Worm (Caenorhabditis elegans) whole organism, young adult: ENCODE results near the gene his-70.

ENCODE experiments used
- B0019.2 ChIP-seq: fragments of 200-800 bp; sonication (Bioruptor generic); conservative IDR thresholded peaks from 2 replicates; pipeline ENCODE4 v1.3.6; 2022; ENCODE audit warnings: missing genetic modification reagents, missing genetic modification characterization, missing compliant biosample characterization
- B0035.1 ChIP-seq: sonication (generic microtip); optimal IDR thresholded peaks from 2 replicates; lab custom pipeline; 2016; ENCODE audit warnings: missing genetic modification characterization, mild to moderate bottlenecking, missing compliant biosample characterization, missing genotype, missing genetic modification reagents
- B0261.1 ChIP-seq: sonication (generic microtip); optimal IDR thresholded peaks from 2 replicates; lab custom pipeline; 2016; ENCODE audit warnings: mild to moderate bottlenecking, missing genetic modification characterization, moderate library complexity, missing compliant biosample characterization
- C17E4.6 ChIP-seq: fragments of 200-800 bp; sonication (Bioruptor generic); IDR thresholded peaks from 2 replicates; pipeline ENCODE4 v1.3.6; 2022; ENCODE audit warnings: missing genetic modification reagents, missing genetic modification characterization, missing compliant biosample characterization
- D2030.7 ChIP-seq: fragments of 200-800 bp; sonication (Bioruptor generic); IDR thresholded peaks from 2 replicates; pipeline ENCODE4 v1.3.6; 2022; ENCODE audit warnings: missing genetic modification reagents, missing genetic modification characterization, missing compliant biosample characterization
- F10E7.11 ChIP-seq: sonication (generic microtip); optimal IDR thresholded peaks from 2 replicates; lab custom pipeline; 2017; ENCODE audit warnings: mild to moderate bottlenecking, missing genetic modification characterization, moderate library complexity, missing compliant biosample characterization
- F22D6.2 ChIP-seq: sonication (generic microtip); optimal IDR thresholded peaks from 2 replicates; lab custom pipeline; 2016; ENCODE audit warnings: mild to moderate bottlenecking, missing genetic modification characterization, missing compliant biosample characterization
- F33H1.4 ChIP-seq: fragments of 200-800 bp; sonication (Bioruptor generic); IDR thresholded peaks from 2 replicates; pipeline ENCODE4 v1.3.6; 2022; ENCODE audit warnings: missing genetic modification reagents, missing genetic modification characterization, missing compliant biosample characterization
- F37B4.10 ChIP-seq: fragments of 200-800 bp; sonication (Bioruptor generic); IDR thresholded peaks from 2 replicates; pipeline ENCODE4 v1.3.6; 2022; ENCODE audit warnings: missing genetic modification characterization, missing compliant biosample characterization
- F52B5.7 ChIP-seq: sonication (generic microtip); optimal IDR thresholded peaks from 2 replicates; lab custom pipeline; 2016; ENCODE audit warnings: mild to moderate bottlenecking, missing genetic modification characterization, missing compliant biosample characterization
- F57A8.1 ChIP-seq: fragments of 200-800 bp; sonication (Bioruptor generic); optimal IDR thresholded peaks from 2 replicates; lab custom pipeline; 2018; ENCODE audit warnings: mild to moderate bottlenecking, missing genetic modification characterization, moderate library complexity, missing compliant biosample characterization
- F57C9.4 ChIP-seq: sonication (generic microtip); optimal IDR thresholded peaks from 2 replicates; lab custom pipeline; 2017; ENCODE audit warnings: mild to moderate bottlenecking, missing genetic modification characterization, missing compliant biosample characterization
- K12H6.12 ChIP-seq: fragments of 200-800 bp; sonication (Bioruptor generic); optimal IDR thresholded peaks from 2 replicates; lab custom pipeline; 2018; ENCODE audit warnings: mild to moderate bottlenecking, missing genetic modification characterization, missing compliant biosample characterization
- T07F8.4 ChIP-seq: sonication (generic microtip); optimal IDR thresholded peaks from 2 replicates; lab custom pipeline; 2016; ENCODE audit warnings: mild to moderate bottlenecking, missing genetic modification characterization, moderate library complexity, missing compliant biosample characterization
- T26A5.8 ChIP-seq: sonication (generic microtip); optimal IDR thresholded peaks from 2 replicates; lab custom pipeline; 2016; ENCODE audit warnings: missing genetic modification characterization, missing compliant biosample characterization
- Y53G8AR.9 ChIP-seq: fragments of 200-800 bp; sonication (Bioruptor generic); conservative IDR thresholded peaks from 2 replicates; pipeline ENCODE4 v1.3.6; 2022; ENCODE audit warnings: missing genetic modification reagents, missing genetic modification characterization, missing compliant biosample characterization
- aptf-2 ChIP-seq: fragments of 200-800 bp; sonication (Bioruptor generic); conservative IDR thresholded peaks from 2 replicates; pipeline ENCODE4 v1.3.6; 2022; ENCODE audit warnings: missing genetic modification reagents, missing genetic modification characterization, missing compliant biosample characterization
- aptf-3 ChIP-seq: fragments of 200-800 bp; sonication (Bioruptor generic); IDR thresholded peaks from 2 replicates; pipeline ENCODE4 v1.3.6; 2022; ENCODE audit warnings: missing genetic modification characterization, missing compliant biosample characterization
- bed-1 ChIP-seq: fragments of 200-800 bp; sonication (Bioruptor generic); IDR thresholded peaks from 2 replicates; pipeline ENCODE4 v1.3.6; 2022; ENCODE audit warnings: missing genetic modification reagents, missing genetic modification characterization, missing compliant biosample characterization
- cebp-1 ChIP-seq, 2 experiments: fragments of 200-800 bp in 1 of 2; sonication (Bioruptor generic) in 1 of 2; sonication (generic microtip) in 1 of 2; IDR thresholded peaks in 1 of 2; optimal IDR thresholded peaks in 1 of 2; 2 replicates each; pipeline versions ENCODE4 v1.3.6 to Lab custom; 2017 to 2022; ENCODE audit warnings: missing compliant biosample characterization in 2 of 2, missing genetic modification characterization in 2 of 2, mild to moderate bottlenecking in 1 of 2, missing genetic modification reagents in 1 of 2, moderate library complexity in 1 of 2
- ceh-27 ChIP-seq: fragments of 200-800 bp; sonication (Bioruptor generic); optimal IDR thresholded peaks from 2 replicates; lab custom pipeline; 2018; ENCODE audit warnings: mild to moderate bottlenecking, missing genetic modification characterization, moderate library complexity, missing compliant biosample characterization
- ceh-40 ChIP-seq: fragments of 200-800 bp; sonication (Bioruptor generic); IDR thresholded peaks from 2 replicates; pipeline ENCODE4 v1.3.6; 2022; ENCODE audit warnings: missing genetic modification characterization, missing compliant biosample characterization
- ceh-79 ChIP-seq: sonication (generic microtip); optimal IDR thresholded peaks from 2 replicates; lab custom pipeline; 2017; ENCODE audit warnings: mild to moderate bottlenecking, missing genetic modification characterization, missing compliant biosample characterization
- ceh-91 ChIP-seq: fragments of 200-800 bp; sonication (Bioruptor generic); IDR thresholded peaks from 2 replicates; pipeline ENCODE4 v1.3.6; 2022; ENCODE audit warnings: missing genetic modification reagents, missing genetic modification characterization, missing compliant biosample characterization
- chd-7 ChIP-seq: sonication (generic microtip); optimal IDR thresholded peaks from 2 replicates; lab custom pipeline; 2016; ENCODE audit warnings: mild to moderate bottlenecking, missing genetic modification characterization, moderate library complexity, missing compliant biosample characterization
- die-1 ChIP-seq: sonication (generic microtip); optimal IDR thresholded peaks from 2 replicates; lab custom pipeline; 2016; ENCODE audit warnings: missing genotype, mild to moderate bottlenecking, missing genetic modification characterization, missing compliant biosample characterization
- efl-1 ChIP-seq: fragments of 150-350 bp; optimal IDR thresholded peaks from 2 replicates; lab custom pipeline; 2014; ENCODE audit warnings: missing biosample characterization, missing genetic modification reagents, missing genetic modification characterization
- ekl-4 ChIP-seq: fragments of 200-800 bp; sonication (Bioruptor generic); IDR thresholded peaks from 2 replicates; pipeline ENCODE4 v1.3.6; 2022; ENCODE audit warnings: missing genetic modification reagents, missing genetic modification characterization, missing compliant biosample characterization
- ets-4 ChIP-seq: fragments of 200-800 bp; sonication (Bioruptor generic); optimal IDR thresholded peaks from 2 replicates; lab custom pipeline; 2018; ENCODE audit warnings: mild to moderate bottlenecking, missing genetic modification characterization, missing compliant biosample characterization
- fkh-3 ChIP-seq: sonication (generic microtip); optimal IDR thresholded peaks from 2 replicates; lab custom pipeline; 2016; ENCODE audit warnings: mild to moderate bottlenecking, missing genetic modification characterization, missing compliant biosample characterization
- hmg-20 ChIP-seq: fragments of 200-800 bp; sonication (Bioruptor generic); IDR thresholded peaks from 2 replicates; pipeline ENCODE4 v1.3.6; 2022; ENCODE audit warnings: missing genetic modification reagents, missing genetic modification characterization, missing compliant biosample characterization
- let-607 ChIP-seq, 2 experiments: fragments of 200-800 bp in 1 of 2; sonication (Bioruptor generic) in 1 of 2; sonication (generic microtip) in 1 of 2; optimal IDR thresholded peaks; 2 replicates each; lab custom pipeline; 2016 to 2018; ENCODE audit warnings: mild to moderate bottlenecking in 2 of 2, missing compliant biosample characterization in 2 of 2, missing genetic modification characterization in 2 of 2, moderate library complexity in 2 of 2, missing genotype in 1 of 2
- lsl-1 ChIP-seq: fragments of 200-800 bp; sonication (Bioruptor generic); optimal IDR thresholded peaks from 2 replicates; lab custom pipeline; 2018; ENCODE audit warnings: mild to moderate bottlenecking, missing genetic modification characterization, moderate library complexity, missing compliant biosample characterization
- madf-3 ChIP-seq: fragments of 200-800 bp; sonication (Bioruptor generic); IDR thresholded peaks from 2 replicates; pipeline ENCODE4 v1.3.6; 2022; ENCODE audit warnings: missing genetic modification reagents, missing genetic modification characterization, missing compliant biosample characterization
- madf-6 ChIP-seq: fragments of 200-800 bp; sonication (Bioruptor generic); IDR thresholded peaks from 2 replicates; pipeline ENCODE4 v1.3.6; 2022; ENCODE audit warnings: missing genetic modification reagents, missing genetic modification characterization, missing compliant biosample characterization
- mcd-1 ChIP-seq: fragments of 200-800 bp; sonication (Bioruptor generic); IDR thresholded peaks from 2 replicates; pipeline ENCODE4 v1.3.6; 2022; ENCODE audit warnings: missing genetic modification reagents, missing genetic modification characterization, missing compliant biosample characterization
- mxl-1 ChIP-seq: sonication (generic microtip); optimal IDR thresholded peaks from 2 replicates; lab custom pipeline; 2016; ENCODE audit warnings: missing genetic modification characterization, missing compliant biosample characterization
- nhr-120 ChIP-seq: fragments of 200-800 bp; sonication (Bioruptor generic); IDR thresholded peaks from 2 replicates; pipeline ENCODE4 v1.3.6; 2022; ENCODE audit warnings: missing genetic modification characterization, missing compliant biosample characterization
- nhr-80 ChIP-seq: sonication (generic microtip); optimal IDR thresholded peaks from 2 replicates; lab custom pipeline; 2016; ENCODE audit warnings: missing genetic modification characterization, missing compliant biosample characterization
- rcor-1 ChIP-seq: fragments of 200-800 bp; sonication (Bioruptor generic); IDR thresholded peaks from 2 replicates; pipeline ENCODE4 v1.3.6; 2022; ENCODE audit warnings: missing genetic modification reagents, missing genetic modification characterization, missing compliant biosample characterization
- repo-1 ChIP-seq: sonication (generic microtip); optimal IDR thresholded peaks from 2 replicates; lab custom pipeline; 2017; ENCODE audit warnings: mild to moderate bottlenecking, missing genetic modification characterization, missing compliant biosample characterization
- sea-2 ChIP-seq: fragments of 200-800 bp; sonication (Bioruptor generic); IDR thresholded peaks from 2 replicates; pipeline ENCODE4 v1.3.6; 2022; ENCODE audit warnings: missing genetic modification characterization, missing compliant biosample characterization
- sptf-2 ChIP-seq: fragments of 200-800 bp; sonication (Bioruptor generic); optimal IDR thresholded peaks from 2 replicates; lab custom pipeline; 2018; ENCODE audit warnings: mild to moderate bottlenecking, missing genetic modification characterization, missing compliant biosample characterization
- tlf-1 ChIP-seq: fragments of 200-800 bp; sonication (Bioruptor generic); optimal IDR thresholded peaks from 2 replicates; lab custom pipeline; 2018; ENCODE audit warnings: mild to moderate bottlenecking, missing genetic modification characterization, missing compliant biosample characterization
- unc-62 ChIP-seq: fragments of 150-350 bp; optimal IDR thresholded peaks from 2 replicates; lab custom pipeline; 2014; ENCODE audit warnings: missing biosample characterization, missing genetic modification reagents, missing genetic modification characterization
- xnd-1 ChIP-seq: sonication (generic microtip); optimal IDR thresholded peaks from 2 replicates; lab custom pipeline; 2016; ENCODE audit warnings: missing genotype, missing genetic modification reagents, missing genetic modification characterization, missing compliant biosample characterization
- ztf-18 ChIP-seq: sonication (generic microtip); optimal IDR thresholded peaks from 2 replicates; lab custom pipeline; 2016; ENCODE audit warnings: missing genotype, mild to moderate bottlenecking, missing genetic modification characterization, missing compliant biosample characterization
- ztf-26 ChIP-seq: sonication (generic microtip); optimal IDR thresholded peaks from 2 replicates; lab custom pipeline; 2017; ENCODE audit warnings: missing genetic modification characterization, missing compliant biosample characterization

his-70 gene

ce11 chrIII:4015382-4015986, 44.4 kb downstream of the his-70 start (continued):
- TF ChIP-seq K12H6.12 (tag; lab: Kevin White, UChicago) (peak; percentile 25), tlf-1 (GFP tag; lab: Kevin White, UChicago) (peak; percentile 77), aptf-3 (GFP tag; lab: Robert Waterston, UW) (no peak), D2030.7 (peak; percentile 62), xnd-1 (tag; lab: Kevin White, UChicago) (peak; percentile 49), sptf-2 (GFP tag; lab: Kevin White, UChicago) (no peak), die-1 (tag; lab: Kevin White, UChicago) (peak; percentile 73), hmg-20 (GFP tag; lab: Robert Waterston, UW) (no peak), ekl-4 (GFP tag; lab: Robert Waterston, UW) (peak; percentile 84), Y53G8AR.9 (GFP tag; lab: Robert Waterston, UW) (peak; percentile 95), repo-1 (tag; lab: Kevin White, UChicago) (peak; percentile 82), chd-7 (peak; percentile 83), ets-4 (GFP tag; lab: Kevin White, UChicago) (no peak), ztf-26 (tag; lab: Kevin White, UChicago) (no peak), F10E7.11 (tag; lab: Kevin White, UChicago) (peak; percentile 72), F37B4.10 (GFP tag; lab: Robert Waterston, UW) (0 out of 2 replicates have a peak, but pooled peaks have one; percentile 64), bed-1 (GFP tag; lab: Robert Waterston, UW) (0 out of 2 replicates have a peak, but pooled peaks have one; percentile 63), C17E4.6 (peak; percentile 72; the same call in 1 of the 2 replicates), F52B5.7 (tag; lab: Kevin White, UChicago) (peak; percentile 64), ceh-79 (tag; lab: Kevin White, UChicago) (peak; percentile 80), madf-3 (peak; percentile 84), nhr-80 (tag; lab: Kevin White, UChicago) (no peak), unc-62 (no peak), mxl-1 (no peak), cebp-1 (GFP tag; IDR thresholded peaks at IDR 0.05; lab: Robert Waterston, UW) (no peak), cebp-1 (tag; optimal IDR thresholded peaks at IDR 0.05; lab: Kevin White, UChicago) (peak; percentile 63), B0035.1 (tag; lab: Kevin White, UChicago) (peak; percentile 17), ceh-27 (GFP tag; lab: Kevin White, UChicago) (peak; percentile 19), rcor-1 (GFP tag; lab: Robert Waterston, UW) (peak; percentile 53), B0019.2 (0 out of 2 replicates have a peak, but pooled peaks have one; percentile 50), aptf-2 (GFP tag; lab: Robert Waterston, UW) (peak; percentile 63; the same call in 1 of the 2 replicates), B0261.1 (tag; lab: Kevin White, UChicago) (no peak), ceh-40 (GFP tag; lab: Robert Waterston, UW) (no peak), nhr-120 (no peak), efl-1 (peak; percentile 75), madf-6 (GFP tag; lab: Robert Waterston, UW) (peak; percentile 79), T26A5.8 (peak; percentile 41), ztf-18 (tag; lab: Kevin White, UChicago) (peak; percentile 64), T07F8.4 (tag; lab: Kevin White, UChicago) (no peak), F57A8.1 (GFP tag; lab: Kevin White, UChicago) (no peak), let-607 (tag; optimal IDR thresholded peaks at IDR 0.05; lab: Kevin White, UChicago) (peak in 1 of 2 experiments; percentile 9), mcd-1 (GFP tag; lab: Robert Waterston, UW) (0 out of 2 replicates have a peak, but pooled peaks have one; percentile 9), fkh-3 (peak; percentile 46), F22D6.2 (tag; lab: Kevin White, UChicago) (no peak), ceh-91 (GFP tag; lab: Robert Waterston, UW) (peak; percentile 18; the same call in 1 of the 2 replicates), sea-2 (GFP tag; lab: Robert Waterston, UW) (no peak), F57C9.4 (tag; lab: Kevin White, UChicago) (no peak), F33H1.4 (GFP tag; lab: Robert Waterston, UW) (no peak), lsl-1 (GFP tag; lab: Kevin White, UChicago) (peak; percentile 7)
